Worm (Caenorhabditis elegans): Measurements from ENCODE around the gene rde-11.

ce11 chrIV:13093677-13094076, 11.3 kb upstream of the rde-11 start, which contains the start of the genes prcc-1 and C39E9.12:
- TF ChIP-seq unc-62 (GFP tag; optimal IDR thresholded peaks at IDR 0.05 in 1 of 2) (no peak), unc-62 (tag; optimal IDR thresholded peaks at IDR 0.05) (no peak), pqm-1 (tag; optimal IDR thresholded peaks at IDR 0.05) (no peak)
